Fruit fly (Drosophila melanogaster): ENCODE results near the gene beta-PheRS.

The beta-PheRS gene

dm6 chr3R:24231206-24231502, 21.3 kb downstream of the beta-PheRS start (continued):
- TF ChIP-seq crp (GFP tag; optimal IDR thresholded peaks at IDR 0.05) (peak in 1 of 2 experiments; percentile 6), CG4282 (GFP tag; optimal IDR thresholded peaks at IDR 0.05) (peak; percentile 6), dm (GFP tag; optimal IDR thresholded peaks at IDR 0.05) (no peak), crc (GFP tag; optimal IDR thresholded peaks at IDR 0.05) (no peak), Med (GFP tag) (peak; percentile 59), NfI (GFP tag; optimal IDR thresholded peaks at IDR 0.05) (no peak), pfk (GFP tag; optimal IDR thresholded peaks at IDR 0.05) (peak; percentile 36), CG34422 (GFP tag; IDR thresholded peaks at IDR 0.05) (peak; percentile 51; the same call in 1 of the 3 replicates), zen2 (GFP tag; IDR thresholded peaks at IDR 0.05; ENCODE audit: partially characterized antibody) (0 out of 3 replicates have a peak, but pooled peaks have one; percentile 9), CG13624 (GFP tag; optimal IDR thresholded peaks at IDR 0.05) (peak; percentile 21), CrebB (tag; optimal IDR thresholded peaks at IDR 0.05) (peak; percentile 25), chm (GFP tag; IDR thresholded peaks at IDR 0.05) (peak; percentile 41; the same call in 1 of the 2 replicates), nerfin-1 (tag; optimal IDR thresholded peaks at IDR 0.05) (peak; percentile 92), pzg (GFP tag; optimal IDR thresholded peaks at IDR 0.05) (peak; percentile 25), vnd (GFP tag; IDR thresholded peaks at IDR 0.05; ENCODE audit: partially characterized antibody) (peak; percentile 32; the same call in 1 of the 3 replicates), psq (GFP tag; optimal IDR thresholded peaks at IDR 0.05) (peak; percentile 94), wor (GFP tag; IDR thresholded peaks at IDR 0.05) (no peak), Pdp1 (GFP tag; optimal IDR thresholded peaks at IDR 0.05) (peak in 1 of 2 experiments; percentile 5), cg (GFP tag; optimal IDR thresholded peaks at IDR 0.05) (peak; percentile 93), CG15514 (GFP tag; optimal IDR thresholded peaks at IDR 0.05) (peak; percentile 30), knrl (GFP tag; IDR thresholded peaks at IDR 0.05; ENCODE audit: partially characterized antibody) (no peak), Sin3A (optimal IDR thresholded peaks at IDR 0.05) (no peak), CG2875 (GFP tag; optimal IDR thresholded peaks at IDR 0.05) (no peak), dimm (GFP tag; IDR thresholded peaks at IDR 0.05) (no peak), BtbVII (GFP tag; optimal IDR thresholded peaks at IDR 0.05) (no peak), CG6683 (GFP tag; optimal IDR thresholded peaks at IDR 0.05) (no peak), CG10654 (GFP tag; optimal IDR thresholded peaks at IDR 0.05) (no peak), CG6689 (GFP tag; IDR thresholded peaks at IDR 0.05) (no peak), br (optimal IDR thresholded peaks at IDR 0.05) (no peak), HLH3B (GFP tag; IDR thresholded peaks at IDR 0.05) (0 out of 2 replicates have a peak, but pooled peaks have one; percentile 17), mirr (GFP tag; optimal IDR thresholded peaks at IDR 0.05) (peak; percentile 37)

DNA sequence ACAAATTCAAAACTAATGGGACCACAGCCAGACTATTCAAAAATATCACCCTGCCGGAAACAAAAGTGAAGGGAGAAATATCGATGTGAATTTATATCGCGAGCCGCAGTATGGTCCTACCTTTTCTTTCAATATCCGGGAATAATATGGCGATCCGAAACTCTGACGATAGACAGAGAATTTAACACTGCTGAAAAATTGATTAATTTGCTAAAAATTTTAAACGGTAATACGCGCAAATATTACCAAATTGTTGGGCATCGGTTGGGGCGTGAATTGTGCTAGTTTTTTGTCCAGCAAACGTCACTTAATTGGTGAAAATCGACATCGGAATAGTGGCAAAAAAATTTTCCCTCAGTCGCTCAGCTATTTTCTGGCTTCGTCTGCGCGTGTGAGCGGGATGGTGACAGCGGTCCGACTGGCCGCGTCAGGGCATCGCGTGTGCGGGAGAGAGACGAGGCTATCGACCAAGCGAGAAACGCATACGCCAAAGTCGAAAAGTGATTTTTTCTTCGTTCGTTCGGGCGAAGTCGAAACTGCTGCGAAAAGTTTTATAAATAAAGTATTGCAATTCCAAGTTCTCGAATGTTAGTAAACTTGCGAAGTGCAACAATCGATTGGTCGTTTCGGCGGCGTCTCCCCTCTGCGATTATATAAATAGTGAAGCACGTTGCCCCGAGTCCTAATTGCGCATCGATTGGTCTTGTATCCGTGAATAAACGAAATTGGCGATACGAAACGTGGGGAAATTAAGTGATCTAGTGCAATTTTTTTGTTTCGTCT, 21.9 kb downstream of the beta-PheRS start, which contains the start of gene mask:
TSS of gene mask (plus strand) at position 140 of the 783 bp plus-strand sequence.
- TF ChIP-seq Nf-YC (tag; optimal IDR thresholded peaks at IDR 0.05), result peak; percentile 50
- peak; percentile 73 for TF ChIP-seq CG16863 (GFP tag; optimal IDR thresholded peaks at IDR 0.05)
- TF ChIP-seq zen2 (GFP tag; IDR thresholded peaks at IDR 0.05; ENCODE audit: partially characterized antibody), result no peak
- TF ChIP-seq CG1233 (GFP tag; optimal IDR thresholded peaks at IDR 0.05), result peak; percentile 86
- TF ChIP-seq CG17361 (GFP tag; IDR thresholded peaks at IDR 0.05), result peak; percentile 86; the same call in 2 of the 3 replicates
- TF ChIP-seq YL-1 (GFP tag; optimal IDR thresholded peaks at IDR 0.05), result peak; percentile 76
- TF ChIP-seq dmrt11E (tag; optimal IDR thresholded peaks at IDR 0.05), result peak; percentile 59
- TF ChIP-seq CG42726 (GFP tag; IDR thresholded peaks at IDR 0.05; ENCODE audit: partially characterized antibody), result peak; percentile 33; the same call in 1 of the 2 replicates
- TF ChIP-seq Gsc (GFP tag; IDR thresholded peaks at IDR 0.05), result no peak
- TF ChIP-seq trem (tag; optimal IDR thresholded peaks at IDR 0.05), result peak; percentile 16
- peak; percentile 74 for TF ChIP-seq CG12391 (tag; optimal IDR thresholded peaks at IDR 0.05)
- TF ChIP-seq Dfd (GFP tag; optimal IDR thresholded peaks at IDR 0.05), result no peak
- TF ChIP-seq Blimp-1 (GFP tag; optimal IDR thresholded peaks at IDR 0.05), result peak; percentile 10
- peak; percentile 81 for TF ChIP-seq emc (GFP tag; optimal IDR thresholded peaks at IDR 0.05)
- peak; percentile 52 for TF ChIP-seq lbe (GFP tag; optimal IDR thresholded peaks at IDR 0.05)
- 0 out of 2 replicates have a peak, but pooled peaks have one; percentile 40 for TF ChIP-seq CG9215 (GFP tag; IDR thresholded peaks at IDR 0.05)
- no peak for TF ChIP-seq Hr39 (optimal IDR thresholded peaks at IDR 0.05)
- peak; percentile 82 for TF ChIP-seq CG3281 (GFP tag; optimal IDR thresholded peaks at IDR 0.05)
- no peak for TF ChIP-seq pnt (GFP tag; optimal IDR thresholded peaks at IDR 0.05)
- peak; percentile 50 for TF ChIP-seq CG13123 (GFP tag; optimal IDR thresholded peaks at IDR 0.05)
- TF ChIP-seq wdn (GFP tag; IDR thresholded peaks at IDR 0.05), result peak; percentile 75

All from whole organism, embryonic.